Worm (Caenorhabditis elegans): Measurements from ENCODE around the gene srh-104.

- TF ChIP-seq F13H6.1 (tag; optimal IDR thresholded peaks at IDR 0.05) (no peak), pax-1 (tag; optimal IDR thresholded peaks at IDR 0.05) (no peak), dmd-4 (tag; optimal IDR thresholded peaks at IDR 0.05; ENCODE audit: borderline replicate concordance) (no peak), ceh-9 (tag; optimal IDR thresholded peaks at IDR 0.05) (no peak), ceh-18 (tag; optimal IDR thresholded peaks at IDR 0.05) (no peak), madf-2 (tag; optimal IDR thresholded peaks at IDR 0.05) (no peak)
Observed at ce11 chrV:16287619-16288018, 43.6 kb upstream of the srh-104 start, which contains the start of gene F28G4.3.
